Fruit fly (Drosophila melanogaster) whole organism, adult: Measurements from ENCODE around the gene CG11584.

Experiments
- CG11617 ChIP-seq: fragments of 200-800 bp; sonication (Bioruptor generic); optimal IDR thresholded peaks from 2 replicates; lab custom pipeline; 2017; ENCODE audit warnings: mild to moderate bottlenecking, missing biosample characterization, missing genetic modification reagents, missing genetic modification characterization
- CG12768 ChIP-seq: fragments of 200-800 bp; sonication (Bioruptor generic); optimal IDR thresholded peaks from 2 replicates; lab custom pipeline; 2017; ENCODE audit warnings: missing biosample characterization, missing genetic modification characterization, mild to moderate bottlenecking, moderate library complexity, missing genetic modification reagents
- CG14711 ChIP-seq: fragments of 200-800 bp; sonication (Bioruptor generic); optimal IDR thresholded peaks from 2 replicates; lab custom pipeline; 2018; ENCODE audit warnings: missing biosample characterization, mild to moderate bottlenecking, missing genetic modification characterization, moderate library complexity
- CG1620 ChIP-seq: fragments of 200-800 bp; sonication (Bioruptor generic); optimal IDR thresholded peaks from 2 replicates; lab custom pipeline; 2016; ENCODE audit warnings: missing biosample characterization, missing genetic modification characterization
- CG33017 ChIP-seq: fragments of 200-800 bp; sonication (Bioruptor generic); optimal IDR thresholded peaks from 2 replicates; lab custom pipeline; 2018; ENCODE audit warnings: missing biosample characterization, mild to moderate bottlenecking, missing genetic modification characterization, moderate library complexity
- CG5204 ChIP-seq: fragments of 200-800 bp; sonication (Bioruptor generic); optimal IDR thresholded peaks from 2 replicates; lab custom pipeline; 2016; ENCODE audit warnings: missing biosample characterization, missing genetic modification characterization
- CG7045 ChIP-seq: fragments of 200-800 bp; sonication (Bioruptor generic); optimal IDR thresholded peaks from 2 replicates; lab custom pipeline; 2017; ENCODE audit warnings: missing biosample characterization, mild to moderate bottlenecking, missing genetic modification characterization
- CG7101 ChIP-seq: fragments of 200-800 bp; sonication (Bioruptor generic); optimal IDR thresholded peaks from 2 replicates; lab custom pipeline; 2018; ENCODE audit warnings: missing biosample characterization, mild to moderate bottlenecking, missing genetic modification characterization, moderate library complexity
- Clk ChIP-seq: fragments of 200-800 bp; sonication (Bioruptor generic); optimal IDR thresholded peaks from 2 replicates; lab custom pipeline; 2017; ENCODE audit warnings: missing biosample characterization, missing genetic modification characterization
- Crg-1 ChIP-seq: fragments of 200-800 bp; sonication (Bioruptor generic); optimal IDR thresholded peaks from 2 replicates; lab custom pipeline; 2016; ENCODE audit warnings: missing biosample characterization, missing genetic modification characterization
- Hr96 ChIP-seq: fragments of 200-800 bp; sonication (Bioruptor generic); optimal IDR thresholded peaks from 2 replicates; lab custom pipeline; 2016; ENCODE audit warnings: missing biosample characterization, missing genetic modification characterization
- Mnt ChIP-seq: fragments of 200-800 bp; sonication (Bioruptor generic); optimal IDR thresholded peaks from 2 replicates; lab custom pipeline; 2016; ENCODE audit warnings: missing biosample characterization, mild to moderate bottlenecking, missing genetic modification characterization
- bab1 ChIP-seq: fragments of 200-800 bp; sonication (Bioruptor generic); optimal IDR thresholded peaks from 3 replicates; lab custom pipeline; 2019; ENCODE audit warnings: missing biosample characterization, mild to moderate bottlenecking, missing genetic modification characterization, moderate library complexity
- cic ChIP-seq: fragments of 200-800 bp; sonication (Bioruptor generic); optimal IDR thresholded peaks from 2 replicates; lab custom pipeline; 2017; ENCODE audit warnings: missing biosample characterization, mild to moderate bottlenecking, missing genetic modification characterization, moderate library complexity
- cnc ChIP-seq, 2 experiments: fragments of >200 bp; optimal IDR thresholded peaks; 2 replicates each; lab custom pipeline; 2017
- kay ChIP-seq: fragments of 200-800 bp; sonication (Bioruptor generic); peaks from one replicate; lab custom pipeline; 2016; ENCODE audit warnings: missing biosample characterization, missing genetic modification characterization, borderline replicate concordance
- ovo ChIP-seq: fragments of 200-800 bp; sonication (Bioruptor generic); optimal IDR thresholded peaks from 2 replicates; lab custom pipeline; 2016; ENCODE audit warnings: missing biosample characterization, missing genetic modification characterization
- pad ChIP-seq: fragments of 200-800 bp; sonication (Bioruptor generic); optimal IDR thresholded peaks from 3 replicates; lab custom pipeline; 2017; ENCODE audit warnings: missing biosample characterization, missing genetic modification characterization, mild to moderate bottlenecking, moderate library complexity, missing genetic modification reagents
- tj ChIP-seq: fragments of 200-800 bp; sonication (Bioruptor generic); optimal IDR thresholded peaks from 3 replicates; lab custom pipeline; 2017; ENCODE audit warnings: missing biosample characterization, mild to moderate bottlenecking, missing genetic modification characterization, moderate library complexity
- toe ChIP-seq: fragments of 200-800 bp; sonication (Bioruptor generic); optimal IDR thresholded peaks from 2 replicates; lab custom pipeline; 2016; ENCODE audit warnings: missing biosample characterization, missing genetic modification characterization

CG11584 gene

DNA sequence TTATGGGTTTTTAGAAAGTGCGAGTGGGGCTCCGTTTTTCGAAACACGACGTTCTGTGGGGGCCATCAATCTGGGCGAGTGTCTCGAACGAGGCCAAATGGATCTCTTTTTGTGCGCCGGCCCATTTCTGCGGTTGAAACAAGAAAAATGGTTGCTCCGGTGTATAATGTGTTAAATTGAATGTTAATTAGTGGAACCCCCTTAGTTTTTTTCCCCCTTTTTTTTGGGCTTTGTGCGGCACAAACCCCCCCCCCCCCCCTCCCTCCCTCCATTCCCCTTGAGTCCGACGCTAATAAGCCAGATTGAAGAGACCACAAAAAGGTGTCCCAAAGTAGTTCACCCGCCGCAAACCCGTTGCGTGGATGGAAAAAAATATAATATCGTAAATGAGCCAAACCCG, 7.2 kb upstream of the CG11584 start:
- TF ChIP-seq CG7045 (no peak), CG12768 (GFP tag; lab: Kevin White, UChicago) (no peak), CG33017 (tag; lab: Kevin White, UChicago) (no peak), kay (GFP tag; lab: Kevin White, UChicago) (no peak), ovo (GFP tag; lab: Kevin White, UChicago) (no peak), Mnt (GFP tag; lab: Kevin White, UChicago) (no peak), CG7101 (no peak), bab1 (GFP tag; lab: Kevin White, UChicago) (no peak), cnc (optimal IDR thresholded peaks at IDR 0.05; lab: Kevin White, UChicago) (no peak)

DNA sequence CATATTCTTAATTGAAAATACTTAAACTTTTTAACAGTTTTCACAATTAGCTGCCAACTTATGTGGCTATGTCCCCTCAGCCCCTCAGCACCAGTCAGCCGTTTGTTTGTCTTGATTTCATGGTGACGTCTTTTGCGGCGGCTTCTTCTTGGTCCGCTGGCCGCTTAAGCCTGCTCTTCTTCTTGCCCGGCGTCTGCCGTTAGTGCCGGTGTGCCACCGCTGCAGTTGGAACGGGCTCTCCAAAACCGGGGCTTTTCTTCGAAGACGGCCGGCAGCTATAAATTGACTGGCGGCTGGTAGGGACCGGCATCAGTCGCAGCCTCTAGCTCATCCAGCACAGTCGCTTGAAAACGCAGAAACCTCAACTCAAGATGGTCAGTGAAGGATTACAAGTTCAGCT, 6.4 kb upstream of the CG11584 start, which contains the start of gene CG1368:
Gene CG1368 (plus strand): TSS at position 301 of the 400 bp plus-strand sequence.
- TF ChIP-seq Clk, result no peak
- TF ChIP-seq ovo (GFP tag; lab: Kevin White, UChicago), result no peak
- TF ChIP-seq Crg-1 (GFP tag; lab: Kevin White, UChicago), result no peak
- TF ChIP-seq CG7045, result no peak

DNA sequence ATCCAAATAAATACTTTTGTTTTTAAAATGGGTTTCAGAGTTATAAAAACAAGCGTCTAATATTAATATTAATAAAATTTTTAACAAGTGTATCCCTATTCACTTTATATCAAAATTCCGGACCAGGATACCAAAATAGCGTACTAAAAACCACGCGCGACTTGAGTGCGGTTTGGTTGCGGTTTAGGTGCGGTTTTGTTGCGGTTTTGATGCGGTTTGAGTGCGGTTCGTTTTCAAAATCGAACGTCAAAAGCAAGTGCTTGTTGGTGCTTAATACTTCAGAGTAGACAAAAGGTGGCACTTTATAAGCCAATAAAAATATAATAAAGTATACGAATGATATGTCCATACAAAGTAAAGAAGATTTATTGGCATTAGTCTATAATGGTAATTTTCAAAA, 5.2 kb upstream of the CG11584 start:
- TF ChIP-seq CG11617 (GFP tag; lab: Kevin White, UChicago) (no peak), CG12768 (GFP tag; lab: Kevin White, UChicago) (no peak)

DNA sequence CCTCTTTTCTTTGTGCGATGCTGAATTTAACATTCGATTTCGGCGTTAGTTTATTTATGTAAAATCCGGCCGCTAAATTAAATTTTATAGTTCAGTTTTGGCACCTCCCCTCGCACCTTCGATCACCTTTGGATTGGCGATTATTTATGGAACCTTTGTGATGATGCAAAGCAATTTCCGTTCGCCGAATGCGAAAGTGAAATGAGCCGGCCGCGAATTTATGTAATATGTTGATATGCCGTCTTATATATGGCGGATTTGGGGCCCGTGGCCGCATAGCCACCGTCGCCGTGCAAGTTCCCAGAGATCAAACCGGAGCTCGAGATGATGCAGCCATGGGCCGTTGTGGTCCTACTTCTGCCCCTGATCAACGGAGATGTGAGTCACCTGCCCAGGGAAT, 4.2 kb upstream of the CG11584 start, which contains the start of gene CG11581:
Gene CG11581 (plus strand): TSS at position 301 of the 400 bp plus-strand sequence.
- TF ChIP-seq Clk (no peak), CG12768 (GFP tag; lab: Kevin White, UChicago) (no peak), ovo (GFP tag; lab: Kevin White, UChicago) (no peak), kay (GFP tag; lab: Kevin White, UChicago) (no peak), CG11617 (GFP tag; lab: Kevin White, UChicago) (no peak), CG7045 (no peak), CG1620 (GFP tag; lab: Kevin White, UChicago) (no peak), cic (GFP tag; lab: Kevin White, UChicago) (no peak), toe (no peak), CG7101 (no peak), bab1 (GFP tag; lab: Kevin White, UChicago) (no peak), pad (GFP tag; lab: Kevin White, UChicago) (no peak), CG5204 (no peak), Crg-1 (GFP tag; lab: Kevin White, UChicago) (no peak), CG14711 (tag; lab: Kevin White, UChicago) (no peak), CG33017 (tag; lab: Kevin White, UChicago) (no peak), cnc (optimal IDR thresholded peaks at IDR 0.05; lab: Kevin White, UChicago) (no peak), Hr96 (no peak), tj (GFP tag; lab: Kevin White, UChicago) (no peak), Mnt (GFP tag; lab: Kevin White, UChicago) (no peak)

DNA sequence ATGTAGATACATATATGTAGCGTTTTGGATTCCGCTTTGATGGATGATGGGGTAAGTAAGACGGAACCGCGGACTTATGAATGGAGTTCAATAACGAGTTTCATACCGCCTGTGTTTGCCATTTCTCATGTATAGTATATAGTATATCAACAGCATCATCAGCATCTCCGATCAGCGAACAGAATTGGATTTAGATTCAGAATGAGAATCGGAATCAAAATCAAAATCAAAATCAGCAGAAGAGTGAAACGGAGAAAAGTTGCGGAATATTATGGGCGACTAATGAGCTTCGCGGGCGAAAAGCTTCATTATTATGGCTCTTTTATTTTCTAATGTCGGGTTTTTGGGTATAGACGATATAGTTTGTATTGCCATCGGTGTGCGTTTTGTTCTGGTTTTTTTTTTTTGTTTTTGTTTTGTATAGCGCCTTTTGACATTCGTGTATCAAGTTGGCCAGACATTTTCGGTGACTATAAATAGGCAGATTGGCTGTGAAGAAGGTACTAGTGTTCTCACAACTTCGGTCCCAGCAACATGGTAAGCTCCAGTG, 3.3 kb downstream of the CG11584 start, which contains the start of gene CG32603:
Gene CG32603 (plus strand): TSS at position 500 of the 550 bp plus-strand sequence.
- TF ChIP-seq CG1620 (GFP tag; lab: Kevin White, UChicago), result no peak
- no peak for TF ChIP-seq CG5204
- no peak for TF ChIP-seq CG33017 (tag; lab: Kevin White, UChicago)
- TF ChIP-seq CG12768 (GFP tag; lab: Kevin White, UChicago), result no peak

DNA sequence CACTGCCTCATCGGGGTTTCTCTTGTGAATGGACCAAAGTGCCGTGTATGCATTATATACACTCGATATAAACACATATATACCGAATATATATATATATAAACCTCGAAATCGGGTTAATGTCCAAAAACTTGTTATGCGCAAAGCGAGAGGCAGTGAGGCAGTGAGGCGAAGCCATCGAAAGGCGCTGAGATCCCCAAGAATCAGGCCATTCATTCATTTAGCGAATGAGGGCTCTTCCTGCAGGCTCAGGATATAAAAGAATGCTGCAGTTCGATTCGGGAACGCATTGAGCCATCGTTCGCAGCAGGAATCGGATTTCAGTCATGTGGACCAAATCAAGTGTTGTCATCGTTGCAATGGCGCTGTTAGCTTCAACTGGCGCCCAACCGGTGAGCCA, 6.1 kb downstream of the CG11584 start, which contains the start of gene CG12481:
Gene CG12481 (plus strand): TSS at position 301 of the 400 bp plus-strand sequence.
- TF ChIP-seq pad (GFP tag; lab: Kevin White, UChicago) (no peak), bab1 (GFP tag; lab: Kevin White, UChicago) (no peak), kay (GFP tag; lab: Kevin White, UChicago) (no peak), cnc (optimal IDR thresholded peaks at IDR 0.05; lab: Kevin White, UChicago) (no peak), CG14711 (tag; lab: Kevin White, UChicago) (no peak), cic (GFP tag; lab: Kevin White, UChicago) (no peak), CG33017 (tag; lab: Kevin White, UChicago) (no peak), Hr96 (no peak), CG7101 (no peak), CG1620 (GFP tag; lab: Kevin White, UChicago) (no peak), CG5204 (no peak), CG11617 (GFP tag; lab: Kevin White, UChicago) (no peak), CG7045 (no peak), Clk (no peak), CG12768 (GFP tag; lab: Kevin White, UChicago) (no peak), Mnt (GFP tag; lab: Kevin White, UChicago) (no peak), toe (no peak), Crg-1 (GFP tag; lab: Kevin White, UChicago) (no peak), tj (GFP tag; lab: Kevin White, UChicago) (no peak), ovo (GFP tag; lab: Kevin White, UChicago) (no peak)

DNA sequence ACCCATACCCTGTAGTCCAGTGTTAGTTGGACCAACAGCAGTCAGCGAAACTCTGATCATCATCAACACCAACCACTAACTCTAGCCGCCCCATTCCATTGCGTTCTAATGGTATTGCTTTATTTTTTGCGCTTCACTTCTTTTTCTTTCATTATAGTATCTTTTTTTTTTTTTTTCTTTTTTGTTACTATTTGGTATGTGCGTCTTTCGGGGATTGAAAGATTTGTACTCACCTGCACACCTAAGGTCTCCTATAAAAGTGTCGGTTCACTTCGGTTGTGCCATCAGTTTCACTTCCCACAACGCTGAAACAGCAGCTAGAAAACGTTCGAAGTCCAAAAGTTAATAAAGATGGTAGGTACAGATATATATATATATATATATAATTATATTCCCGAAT, 8.4 kb downstream of the CG11584 start, which contains the start of gene CG11585:
Gene CG11585 (plus strand): TSS at position 301 of the 400 bp plus-strand sequence.
- TF ChIP-seq ovo (GFP tag; lab: Kevin White, UChicago) (no peak), CG14711 (tag; lab: Kevin White, UChicago) (no peak), Crg-1 (GFP tag; lab: Kevin White, UChicago) (no peak), Mnt (GFP tag; lab: Kevin White, UChicago) (no peak), toe (no peak), CG12768 (GFP tag; lab: Kevin White, UChicago) (no peak), CG5204 (no peak), Clk (no peak), bab1 (GFP tag; lab: Kevin White, UChicago) (no peak), cnc (optimal IDR thresholded peaks at IDR 0.05; lab: Kevin White, UChicago) (no peak), CG11617 (GFP tag; lab: Kevin White, UChicago) (no peak)
